Fruit fly (Drosophila melanogaster): ENCODE measurements around the gene Edem1.

Gene Edem1

dm6 chrX:1889926-1890325, 18.7 kb downstream of the Edem1 start, which contains the start of the genes trr and mRpL16 (continued):
- TF ChIP-seq HHEX (GFP tag; optimal IDR thresholded peaks at IDR 0.05): no peak
- TF ChIP-seq tap (tag; optimal IDR thresholded peaks at IDR 0.05): no peak
- TF ChIP-seq ash1 (GFP tag; optimal IDR thresholded peaks at IDR 0.05): no peak
- 0 out of 3 replicates have a peak, but pooled peaks have one; percentile 43 for TF ChIP-seq ci (GFP tag; IDR thresholded peaks at IDR 0.05)
- TF ChIP-seq CG17829 (tag; optimal IDR thresholded peaks at IDR 0.05): peak; percentile 71
- no peak for TF ChIP-seq gem (tag; optimal IDR thresholded peaks at IDR 0.05)
- peak; percentile 74 for TF ChIP-seq row (GFP tag; IDR thresholded peaks at IDR 0.05)
- peak; percentile 39; the same call in 1 of the 3 replicates for TF ChIP-seq CG11695 (GFP tag; IDR thresholded peaks at IDR 0.05)
- peak; percentile 60 for TF ChIP-seq CG9727 (GFP tag; optimal IDR thresholded peaks at IDR 0.05)
- no peak for TF ChIP-seq exex (tag; optimal IDR thresholded peaks at IDR 0.05)
- no peak for TF ChIP-seq CG5245 (GFP tag; optimal IDR thresholded peaks at IDR 0.05)
- peak; percentile 88 for TF ChIP-seq pzg (GFP tag; optimal IDR thresholded peaks at IDR 0.05)
- peak; percentile 93 for TF ChIP-seq CG30020 (tag; optimal IDR thresholded peaks at IDR 0.05)
- TF ChIP-seq inv (GFP tag; IDR thresholded peaks at IDR 0.05; ENCODE audit: partially characterized antibody): peak; percentile 58
- TF ChIP-seq CG12391 (tag; optimal IDR thresholded peaks at IDR 0.05): peak; percentile 72
- no peak for TF ChIP-seq NFAT (GFP tag; IDR thresholded peaks at IDR 0.05)
- TF ChIP-seq CG15479 (GFP tag; optimal IDR thresholded peaks at IDR 0.05): peak; percentile 96
- TF ChIP-seq emc (GFP tag; optimal IDR thresholded peaks at IDR 0.05): no peak
- TF ChIP-seq sob (GFP tag; IDR thresholded peaks at IDR 0.05): peak; percentile 40; the same call in 1 of the 2 replicates
- TF ChIP-seq fru (optimal IDR thresholded peaks at IDR 0.05): no peak
- TF ChIP-seq tx (GFP tag; optimal IDR thresholded peaks at IDR 0.05): peak; percentile 31
- TF ChIP-seq CG4424 (GFP tag; optimal IDR thresholded peaks at IDR 0.05): no peak
- TF ChIP-seq nerfin-2 (GFP tag; IDR thresholded peaks at IDR 0.05; ENCODE audit: partially characterized antibody): peak; percentile 51; the same call in 1 of the 2 replicates
- TF ChIP-seq Lpt (GFP tag; optimal IDR thresholded peaks at IDR 0.05): no peak
- no peak for TF ChIP-seq CG1529 (GFP tag; optimal IDR thresholded peaks at IDR 0.05)
- peak; percentile 64 for TF ChIP-seq slbo (GFP tag; IDR thresholded peaks at IDR 0.05)
- no peak for TF ChIP-seq Aef1 (GFP tag; IDR thresholded peaks at IDR 0.05)
- TF ChIP-seq CG14965 (GFP tag; optimal IDR thresholded peaks at IDR 0.05; ENCODE audit: borderline replicate concordance): no peak
- peak; percentile 86 for TF ChIP-seq Dll (GFP tag; IDR thresholded peaks at IDR 0.05; ENCODE audit: partially characterized antibody)
- no peak for TF ChIP-seq fu2 (GFP tag; optimal IDR thresholded peaks at IDR 0.05)
- peak; percentile 71 for TF ChIP-seq vnd (GFP tag; IDR thresholded peaks at IDR 0.05; ENCODE audit: partially characterized antibody)
- TF ChIP-seq sc (optimal IDR thresholded peaks at IDR 0.05): no peak
- TF ChIP-seq sc (GFP tag; optimal IDR thresholded peaks at IDR 0.05): no peak
- TF ChIP-seq Dad (GFP tag; optimal IDR thresholded peaks at IDR 0.05): peak; percentile 41
- no peak for TF ChIP-seq CG10543 (GFP tag; optimal IDR thresholded peaks at IDR 0.05)
- peak; percentile 27 for TF ChIP-seq CG11398 (GFP tag; optimal IDR thresholded peaks at IDR 0.05)
- no peak for TF ChIP-seq btn (GFP tag; optimal IDR thresholded peaks at IDR 0.05)
- TF ChIP-seq Hmr (GFP tag; optimal IDR thresholded peaks at IDR 0.05): no peak
- TF ChIP-seq lab (GFP tag; optimal IDR thresholded peaks at IDR 0.05): no peak
- TF ChIP-seq CG3407 (GFP tag; optimal IDR thresholded peaks at IDR 0.05): no peak
- no peak for TF ChIP-seq CG12104 (GFP tag; optimal IDR thresholded peaks at IDR 0.05)
- TF ChIP-seq cwo (GFP tag; optimal IDR thresholded peaks at IDR 0.05): no peak
- no peak for TF ChIP-seq CG32767 (GFP tag; IDR thresholded peaks at IDR 0.05)
- TF ChIP-seq pho (GFP tag; optimal IDR thresholded peaks at IDR 0.05): peak; percentile 53
- peak; percentile 88 for TF ChIP-seq ssp (GFP tag; IDR thresholded peaks at IDR 0.05)
- peak; percentile 49 for TF ChIP-seq jumu (GFP tag; optimal IDR thresholded peaks at IDR 0.05)
- no peak for TF ChIP-seq CG6854 (GFP tag; optimal IDR thresholded peaks at IDR 0.05)
- no peak; the same call in 1 of the 2 replicates for TF ChIP-seq Taf1 (GFP tag; IDR thresholded peaks at IDR 0.05)
- TF ChIP-seq hkb (optimal IDR thresholded peaks at IDR 0.05): no peak
- no peak for TF ChIP-seq hkb (GFP tag; IDR thresholded peaks at IDR 0.05)
- TF ChIP-seq tll (GFP tag; optimal IDR thresholded peaks at IDR 0.05): no peak
- TF ChIP-seq bab2 (GFP tag; optimal IDR thresholded peaks at IDR 0.05): peak; percentile 38
